Fruit fly (Drosophila melanogaster): Measurements from ENCODE around the gene Msh6.

- TF ChIP-seq D1 (tag; optimal IDR thresholded peaks at IDR 0.05), result no peak
- no peak for TF ChIP-seq CG4496 (GFP tag; IDR thresholded peaks at IDR 0.05)
- TF ChIP-seq Pif1A (GFP tag; optimal IDR thresholded peaks at IDR 0.05), result no peak
- no peak for TF ChIP-seq rn (GFP tag; IDR thresholded peaks at IDR 0.05)
- TF ChIP-seq CG9948 (tag; optimal IDR thresholded peaks at IDR 0.05), result no peak
- no peak for TF ChIP-seq CG17806 (tag; optimal IDR thresholded peaks at IDR 0.05)
- no peak for TF ChIP-seq CG12605 (GFP tag; IDR thresholded peaks at IDR 0.05)
- TF ChIP-seq CG13204 (GFP tag; optimal IDR thresholded peaks at IDR 0.05), result no peak
- TF ChIP-seq CG32121 (GFP tag; IDR thresholded peaks at IDR 0.05), result no peak
- no peak for TF ChIP-seq CG8301 (tag; optimal IDR thresholded peaks at IDR 0.05)
- no peak for TF ChIP-seq CG15710 (tag; optimal IDR thresholded peaks at IDR 0.05)
Observed at dm6 chr3L:15178618-15179017, 20.3 kb upstream of the Msh6 start.

Measured in whole organism, pupa.